Worm (Caenorhabditis elegans) whole organism, midembryonic: ENCODE results near the gene ZK105.3.

Experiments
- T22C8.4 ChIP-seq: fragments of 200-800 bp; sonication (Bioruptor generic); IDR thresholded peaks from 2 replicates; pipeline ENCODE4 v1.3.6; 2022; ENCODE audit warnings: missing genetic modification characterization, missing compliant biosample characterization
- cog-1 ChIP-seq: sonication (generic microtip); optimal IDR thresholded peaks from 2 replicates; lab custom pipeline; 2016; ENCODE audit warnings: missing genetic modification characterization, missing compliant biosample characterization
- flt-1 ChIP-seq: fragments of 200-800 bp; sonication (Bioruptor generic); IDR thresholded peaks from 2 replicates; pipeline ENCODE4 v1.3.6; 2022; ENCODE audit warnings: missing genetic modification characterization, missing compliant biosample characterization
- klf-2 ChIP-seq: fragments of 200-800 bp; sonication (Bioruptor generic); conservative IDR thresholded peaks from 2 replicates; pipeline ENCODE4 v1.3.6; 2022; ENCODE audit warnings: missing genetic modification reagents, missing genetic modification characterization, missing compliant biosample characterization
- med-1 ChIP-seq: sonication (generic microtip); optimal IDR thresholded peaks from 2 replicates; lab custom pipeline; 2017; ENCODE audit warnings: missing genetic modification characterization, mild to moderate bottlenecking, missing compliant biosample characterization, antibody characterized with exemption, missing genetic modification reagents; ENCODE audit not compliant: insufficient read depth
- ref-1 ChIP-seq: fragments of 200-800 bp; sonication (Bioruptor generic); conservative IDR thresholded peaks from 2 replicates; pipeline ENCODE4 v1.3.6; 2022; ENCODE audit warnings: missing genetic modification reagents, missing genetic modification characterization, missing compliant biosample characterization
- tab-1 ChIP-seq: fragments of 200-800 bp; sonication (Bioruptor generic); IDR thresholded peaks from 2 replicates; pipeline ENCODE4 v1.3.6; 2022; ENCODE audit warnings: missing genetic modification characterization, missing compliant biosample characterization
- ztf-23 ChIP-seq: fragments of 200-800 bp; sonication (Bioruptor generic); IDR thresholded peaks from 2 replicates; pipeline ENCODE4 v1.3.6; 2022; ENCODE audit warnings: missing genetic modification reagents, missing genetic modification characterization, missing compliant biosample characterization
- ztf-29 ChIP-seq: fragments of 200-800 bp; sonication (Bioruptor generic); IDR thresholded peaks from 2 replicates; pipeline ENCODE4 v1.3.6; 2022; ENCODE audit warnings: missing genetic modification reagents, missing genetic modification characterization, missing compliant biosample characterization

ZK105.3 gene

DNA sequence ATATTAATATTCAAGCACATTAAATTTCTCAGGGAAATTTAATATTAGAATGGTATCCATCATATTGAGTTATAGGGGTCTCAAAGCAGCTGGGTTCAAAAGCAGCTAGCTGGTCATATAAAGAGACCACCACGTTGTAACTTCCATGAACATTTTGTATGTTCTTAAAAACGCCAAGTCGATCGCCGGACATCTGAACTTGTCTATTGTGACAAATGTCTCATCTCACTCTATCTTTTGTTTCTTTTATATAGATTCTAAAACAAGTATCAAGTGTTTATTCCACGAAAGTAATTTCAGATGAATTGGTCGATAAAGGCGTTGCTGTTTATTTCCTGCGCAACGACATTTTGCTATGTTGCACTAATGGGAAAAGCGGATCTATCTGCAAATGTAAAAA lies at the start of gene ZK105.3:
ZK105.3 (plus strand) TSS at position 301 of the 400 bp plus-strand sequence.
- TF ChIP-seq ztf-23 (no peak), ref-1 (GFP tag; lab: Robert Waterston, UW) (no peak), med-1 (no peak), klf-2 (GFP tag; lab: Robert Waterston, UW) (no peak), ztf-29 (no peak), T22C8.4 (no peak), cog-1 (tag; lab: Kevin White, UChicago) (no peak), tab-1 (GFP tag; lab: Robert Waterston, UW) (no peak), flt-1 (GFP tag; lab: Robert Waterston, UW) (no peak)

ce11 chrV:7647147-7647546 lies 49.8 kb upstream of the ZK105.3 start:
- TF ChIP-seq ztf-23 (no peak), ref-1 (GFP tag; lab: Robert Waterston, UW) (no peak)

DNA sequence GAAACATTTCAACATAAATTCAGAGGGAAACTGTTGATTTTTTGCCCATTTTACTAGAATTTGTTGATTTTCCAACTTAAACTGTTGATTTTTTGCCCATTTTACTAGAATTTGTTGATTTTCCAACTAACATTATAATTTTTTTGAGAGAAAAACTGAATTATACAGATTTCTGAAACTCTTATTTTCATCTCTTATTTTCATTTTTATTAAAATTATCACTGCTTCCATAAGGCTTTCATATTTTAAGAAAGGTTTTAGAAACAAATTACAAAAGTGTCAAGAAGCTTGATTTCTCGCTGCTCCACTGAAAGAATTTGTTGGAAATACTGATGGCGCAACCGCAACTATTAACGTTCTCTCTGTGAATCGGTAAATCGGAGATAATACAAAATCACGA lies 47.0 kb upstream of the ZK105.3 start:
- TF ChIP-seq T22C8.4 (no peak), klf-2 (GFP tag; lab: Robert Waterston, UW) (no peak), ztf-29 (no peak), cog-1 (tag; lab: Kevin White, UChicago) (no peak), ztf-23 (no peak), ref-1 (GFP tag; lab: Robert Waterston, UW) (no peak), tab-1 (GFP tag; lab: Robert Waterston, UW) (no peak), flt-1 (GFP tag; lab: Robert Waterston, UW) (no peak), med-1 (no peak)

DNA sequence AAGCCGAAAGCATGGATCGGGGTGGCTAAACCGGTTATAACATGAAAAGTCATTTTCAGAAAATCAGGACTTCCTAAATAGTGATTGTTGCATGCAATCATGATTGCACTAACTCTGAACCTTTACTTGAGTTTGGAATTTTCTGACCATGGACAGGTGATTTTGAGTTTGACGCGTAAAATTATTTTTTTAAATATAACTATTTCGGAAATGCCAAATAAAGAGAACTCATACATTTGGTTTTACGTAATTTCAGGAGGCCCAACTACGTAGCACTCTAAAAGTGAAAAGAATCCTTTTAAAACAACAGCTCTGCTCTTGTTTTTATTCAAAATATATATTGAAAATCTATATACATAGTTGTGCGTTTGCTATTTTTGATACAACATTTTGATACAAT lies 45.2 kb upstream of the ZK105.3 start, which contains the start of gene srh-234:
srh-234 (minus strand) TSS at position 101 of the 400 bp plus-strand sequence.
- TF ChIP-seq ztf-23 = no peak
- no peak for TF ChIP-seq flt-1 (GFP tag; lab: Robert Waterston, UW)
- TF ChIP-seq tab-1 (GFP tag; lab: Robert Waterston, UW) = no peak
- TF ChIP-seq med-1 = no peak
- TF ChIP-seq ref-1 (GFP tag; lab: Robert Waterston, UW) = no peak
- TF ChIP-seq cog-1 (tag; lab: Kevin White, UChicago) = no peak

ce11 chrV:7653567-7653966 lies 43.4 kb upstream of the ZK105.3 start, which contains the start of gene srh-200:
Gene srh-200 (minus strand): TSS chrV:7653667.
- TF ChIP-seq klf-2 (GFP tag; lab: Robert Waterston, UW) (no peak), T22C8.4 (no peak), tab-1 (GFP tag; lab: Robert Waterston, UW) (no peak), cog-1 (tag; lab: Kevin White, UChicago) (no peak), ztf-29 (no peak), ztf-23 (no peak), med-1 (no peak), ref-1 (GFP tag; lab: Robert Waterston, UW) (no peak), flt-1 (GFP tag; lab: Robert Waterston, UW) (no peak)

DNA sequence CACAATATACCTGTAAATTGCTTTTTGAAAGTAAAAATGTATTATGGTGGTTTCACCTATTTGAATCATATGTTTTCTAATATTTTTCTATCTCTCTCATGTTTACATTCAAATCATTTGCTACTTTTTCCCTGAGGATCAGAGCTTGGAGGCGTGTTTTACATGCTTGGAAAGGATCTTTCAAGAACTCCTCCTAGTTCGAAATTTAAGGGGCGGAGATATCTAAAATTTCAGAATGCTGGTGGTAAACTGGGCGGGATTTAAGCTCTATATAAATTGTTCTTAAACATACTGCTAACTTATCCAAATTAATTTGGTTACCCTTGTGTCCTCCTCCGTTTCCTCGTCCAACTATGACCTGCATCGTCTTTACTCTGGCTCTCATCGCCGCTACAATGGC lies 29.0 kb upstream of the ZK105.3 start, which contains the start of gene C12D5.5:
C12D5.5 (plus strand) TSS at position 301 of the 400 bp plus-strand sequence.
- TF ChIP-seq ref-1 (GFP tag; lab: Robert Waterston, UW) = no peak
- TF ChIP-seq med-1 = no peak
- TF ChIP-seq klf-2 (GFP tag; lab: Robert Waterston, UW) = no peak
- TF ChIP-seq tab-1 (GFP tag; lab: Robert Waterston, UW) = no peak

- no peak for TF ChIP-seq ztf-29
- TF ChIP-seq ztf-23 = no peak
- TF ChIP-seq tab-1 (GFP tag; lab: Robert Waterston, UW) = no peak
- TF ChIP-seq med-1 = no peak
- TF ChIP-seq klf-2 (GFP tag; lab: Robert Waterston, UW) = no peak
- no peak for TF ChIP-seq flt-1 (GFP tag; lab: Robert Waterston, UW)
- no peak for TF ChIP-seq cog-1 (tag; lab: Kevin White, UChicago)
- no peak for TF ChIP-seq T22C8.4
- TF ChIP-seq ref-1 (GFP tag; lab: Robert Waterston, UW) = no peak
Measured at ce11 chrV:7672258-7672657, 24.7 kb upstream of the ZK105.3 start, which contains the start of gene C12D5.4. Gene C12D5.4 (plus strand): TSS chrV:7672558.

DNA sequence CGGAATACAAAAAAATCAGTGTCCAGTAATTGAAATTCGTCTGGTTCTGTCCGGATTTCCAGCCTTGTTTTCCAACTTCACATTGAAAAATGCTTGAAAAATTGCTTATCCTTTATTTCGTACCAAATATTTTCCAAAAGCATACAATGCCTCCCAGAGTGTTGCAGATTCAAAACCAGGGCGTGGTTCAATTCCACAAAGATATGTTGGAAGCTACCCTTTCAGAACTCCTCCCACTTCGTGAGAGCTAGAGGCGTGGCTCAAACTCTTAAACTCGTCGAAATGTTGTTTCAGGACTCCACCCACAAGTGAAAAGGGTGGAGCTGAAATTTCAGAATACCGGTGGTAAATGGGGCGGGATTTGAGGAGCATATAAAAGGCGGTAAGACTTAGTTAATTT lies 21.0 kb upstream of the ZK105.3 start, which contains the start of gene C12D5.3:
C12D5.3 (plus strand) TSS at position 301 of the 400 bp plus-strand sequence.
- TF ChIP-seq med-1 (no peak), T22C8.4 (no peak), ztf-29 (no peak), cog-1 (tag; lab: Kevin White, UChicago) (no peak), tab-1 (GFP tag; lab: Robert Waterston, UW) (no peak), ztf-23 (no peak), klf-2 (GFP tag; lab: Robert Waterston, UW) (no peak), ref-1 (GFP tag; lab: Robert Waterston, UW) (no peak), flt-1 (GFP tag; lab: Robert Waterston, UW) (no peak)

- TF ChIP-seq cog-1 (tag; lab: Kevin White, UChicago) = no peak
Measured at ce11 chrV:7681388-7681787, 15.6 kb upstream of the ZK105.3 start, which contains the start of gene cyp-33A1. Gene cyp-33A1 (minus strand): TSS chrV:7681459.

- no peak for TF ChIP-seq cog-1 (tag; lab: Kevin White, UChicago)
Measured at ce11 chrV:7683907-7684655, 12.9 kb upstream of the ZK105.3 start, which contains the start of gene sre-11. Gene sre-11 (minus strand): TSS chrV:7683957.

- TF ChIP-seq ref-1 (GFP tag; lab: Robert Waterston, UW) = no peak
- no peak for TF ChIP-seq flt-1 (GFP tag; lab: Robert Waterston, UW)
- no peak for TF ChIP-seq med-1
- no peak for TF ChIP-seq cog-1 (tag; lab: Kevin White, UChicago)
- TF ChIP-seq T22C8.4 = no peak
- no peak for TF ChIP-seq tab-1 (GFP tag; lab: Robert Waterston, UW)
- no peak for TF ChIP-seq klf-2 (GFP tag; lab: Robert Waterston, UW)
- no peak for TF ChIP-seq ztf-29
- TF ChIP-seq ztf-23 = no peak
Measured at ce11 chrV:7686189-7686588, 10.8 kb upstream of the ZK105.3 start, which contains the start of the genes nhr-94 and nhr-152. Gene nhr-94 (minus strand): TSS chrV:7686335. Gene nhr-152 (plus strand): TSS chrV:7686350.
